Worm (Caenorhabditis elegans) whole organism, young adult: ENCODE results near the gene pct-1.

Source experiments
- B0336.3 ChIP-seq: fragments of 200-800 bp; sonication (Bioruptor generic); IDR thresholded peaks from 2 replicates; pipeline ENCODE4 v1.3.6; 2022; ENCODE audit warnings: missing genetic modification characterization, missing compliant biosample characterization
- F52B5.7 ChIP-seq: sonication (generic microtip); optimal IDR thresholded peaks from 2 replicates; lab custom pipeline; 2016; ENCODE audit warnings: mild to moderate bottlenecking, missing genetic modification characterization, missing compliant biosample characterization
- K11D2.4 ChIP-seq: fragments of 200-800 bp; sonication (Bioruptor generic); IDR thresholded peaks from 2 replicates; pipeline ENCODE4 v1.3.6; 2022; ENCODE audit warnings: missing genetic modification reagents, missing genetic modification characterization, missing compliant biosample characterization
- ama-1 ChIP-seq, 3 experiments: fragments of 150-350 bp in 1 of 3; sonication (generic microtip) in 2 of 3; optimal IDR thresholded peaks; 2 replicates each; lab custom pipeline; 2014 to 2018; ENCODE audit warnings: missing biosample characterization in 2 of 3, missing genetic modification characterization in 2 of 3, missing genetic modification reagents in 2 of 3
- ceh-91 ChIP-seq: fragments of 200-800 bp; sonication (Bioruptor generic); IDR thresholded peaks from 2 replicates; pipeline ENCODE4 v1.3.6; 2022; ENCODE audit warnings: missing genetic modification reagents, missing genetic modification characterization, missing compliant biosample characterization
- chd-7 ChIP-seq: sonication (generic microtip); optimal IDR thresholded peaks from 2 replicates; lab custom pipeline; 2016; ENCODE audit warnings: mild to moderate bottlenecking, missing genetic modification characterization, moderate library complexity, missing compliant biosample characterization
- him-1 ChIP-seq: sonication (generic microtip); optimal IDR thresholded peaks from 2 replicates; lab custom pipeline; 2016; ENCODE audit warnings: missing genotype, missing genetic modification reagents, missing genetic modification characterization, missing compliant biosample characterization
- lin-40 ChIP-seq: sonication (generic microtip); optimal IDR thresholded peaks from 2 replicates; lab custom pipeline; 2016; ENCODE audit warnings: missing genetic modification characterization, mild to moderate bottlenecking, missing compliant biosample characterization, missing genotype, missing genetic modification reagents
- lin-54 ChIP-seq: fragments of 200-800 bp; sonication (Bioruptor generic); optimal IDR thresholded peaks from 2 replicates; lab custom pipeline; 2018; ENCODE audit warnings: mild to moderate bottlenecking, missing genetic modification characterization, missing compliant biosample characterization
- mxl-1 ChIP-seq: sonication (generic microtip); optimal IDR thresholded peaks from 2 replicates; lab custom pipeline; 2016; ENCODE audit warnings: missing genetic modification characterization, missing compliant biosample characterization
- somi-1 ChIP-seq: fragments of 200-800 bp; sonication (Bioruptor generic); optimal IDR thresholded peaks from 2 replicates; lab custom pipeline; 2018; ENCODE audit warnings: mild to moderate bottlenecking, missing genetic modification characterization, missing compliant biosample characterization
- unc-62 ChIP-seq: fragments of 150-350 bp; optimal IDR thresholded peaks from 2 replicates; lab custom pipeline; 2014; ENCODE audit warnings: missing biosample characterization, missing genetic modification reagents, missing genetic modification characterization
- ztf-6 ChIP-seq: fragments of 200-800 bp; sonication (Bioruptor generic); IDR thresholded peaks from 2 replicates; pipeline ENCODE4 v1.3.6; 2022; ENCODE audit warnings: missing genetic modification reagents, missing genetic modification characterization, missing compliant biosample characterization

DNA sequence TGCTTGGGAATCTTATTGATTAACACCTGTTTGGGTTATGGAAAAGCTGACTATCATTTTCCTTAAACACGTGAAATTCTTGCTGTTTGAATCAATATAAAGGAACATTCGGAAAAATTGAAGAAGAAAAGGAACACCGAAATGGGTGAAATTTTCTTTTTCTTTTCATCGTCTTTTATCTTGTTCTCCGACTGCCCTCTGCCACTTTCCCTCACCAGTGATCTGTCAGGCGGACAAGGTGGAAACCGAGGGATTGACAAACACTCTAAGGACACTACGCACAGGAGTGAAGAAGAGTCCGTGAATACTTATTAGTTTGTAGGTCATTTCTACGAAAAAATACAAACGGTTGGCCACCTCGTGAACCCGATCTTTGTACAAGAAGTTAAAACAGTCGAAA, 57.0 kb downstream of the pct-1 start:
- TF ChIP-seq ama-1 (optimal IDR thresholded peaks at IDR 0.05; lab: Kevin White, UChicago) (no peak), ama-1 (GFP tag; optimal IDR thresholded peaks at IDR 0.05; lab: Kevin White, UChicago) (no peak), ceh-91 (GFP tag; lab: Robert Waterston, UW) (no peak), lin-54 (GFP tag; lab: Kevin White, UChicago) (no peak), ztf-6 (GFP tag; lab: Robert Waterston, UW) (no peak), chd-7 (tag; lab: Kevin White, UChicago) (no peak), him-1 (tag; lab: Kevin White, UChicago) (no peak), K11D2.4 (GFP tag; lab: Robert Waterston, UW) (no peak), F52B5.7 (tag; lab: Kevin White, UChicago) (no peak), B0336.3 (GFP tag; lab: Robert Waterston, UW) (no peak), somi-1 (GFP tag; lab: Kevin White, UChicago) (no peak), unc-62 (GFP tag; lab: Kevin White, UChicago) (no peak), mxl-1 (no peak), lin-40 (tag; lab: Kevin White, UChicago) (no peak)
